Worm (Caenorhabditis elegans): ENCODE results near the gene clec-59.

DNA sequence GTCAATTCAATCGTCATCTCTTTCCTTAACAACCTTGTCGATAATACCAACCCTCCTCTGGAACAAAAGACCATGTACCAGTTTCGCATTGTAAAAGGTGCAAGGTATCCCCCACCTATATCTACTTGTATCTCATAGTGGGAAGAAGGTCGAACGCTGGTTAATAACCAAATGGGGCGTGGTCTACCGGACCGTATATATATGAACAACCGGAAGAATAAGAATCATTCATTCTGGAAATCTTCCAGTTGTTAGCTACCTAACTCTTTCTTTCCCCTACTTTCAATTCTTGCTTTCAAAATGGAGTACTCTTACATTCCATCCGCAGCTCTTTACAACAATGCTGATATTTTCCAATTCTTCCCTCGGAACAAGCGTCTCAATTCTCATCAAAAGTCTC, 18.0 kb downstream of the clec-59 start, which contains the start of gene ZK673.5:
- TF ChIP-seq lsy-12 (tag; optimal IDR thresholded peaks at IDR 0.05) (no peak), unc-39 (tag; optimal IDR thresholded peaks at IDR 0.05) (no peak), mdl-1 (tag; optimal IDR thresholded peaks at IDR 0.05) (no peak), skn-1 (tag; optimal IDR thresholded peaks at IDR 0.05) (no peak), zag-1 (tag; optimal IDR thresholded peaks at IDR 0.05) (no peak), nhr-28 (tag; optimal IDR thresholded peaks at IDR 0.05) (no peak), nhr-67 (tag; optimal IDR thresholded peaks at IDR 0.05) (no peak), daf-12 (tag; optimal IDR thresholded peaks at IDR 0.05) (no peak), sea-2 (GFP tag; optimal IDR thresholded peaks at IDR 0.05) (no peak), R02D3.7 (tag; optimal IDR thresholded peaks at IDR 0.05) (no peak), unc-62 (GFP tag; optimal IDR thresholded peaks at IDR 0.05) (no peak), nhr-77 (tag; optimal IDR thresholded peaks at IDR 0.05) (no peak), fos-1 (tag; optimal IDR thresholded peaks at IDR 0.05) (no peak)

Measured in whole organism, L3 larva.